Fruit fly (Drosophila melanogaster) whole organism, wandering third instar larva: Measurements from ENCODE around the gene CG32235.

Experiments
- Abd-B ChIP-seq: fragments of >200 bp; optimal IDR thresholded peaks from 2 replicates; lab custom pipeline; 2017; ENCODE audit warnings: missing biosample characterization, missing genetic modification characterization
- CG32264 ChIP-seq: fragments of 200-800 bp; sonication (Bioruptor generic); optimal IDR thresholded peaks from 2 replicates; lab custom pipeline; 2016; ENCODE audit warnings: missing biosample characterization, missing genetic modification characterization
- CG9705 ChIP-seq: fragments of 200-800 bp; sonication (Bioruptor generic); optimal IDR thresholded peaks from 2 replicates; lab custom pipeline; 2018; ENCODE audit warnings: missing biosample characterization, mild to moderate bottlenecking, missing genetic modification characterization
- CrebA ChIP-seq: fragments of 200-800 bp; sonication (Bioruptor generic); optimal IDR thresholded peaks from 2 replicates; lab custom pipeline; 2016; ENCODE audit warnings: missing biosample characterization, mild to moderate bottlenecking, missing genetic modification characterization, borderline replicate concordance
- Dfd ChIP-seq: fragments of >200 bp; optimal IDR thresholded peaks from 2 replicates; lab custom pipeline; 2017; ENCODE audit warnings: missing biosample characterization, missing genetic modification characterization
- Dif ChIP-seq: fragments of 200-275, 200-300 bp; sonication (Bioruptor generic); optimal IDR thresholded peaks from 2 replicates; lab custom pipeline; 2018; ENCODE audit warnings: missing biosample characterization, missing genetic modification characterization; ENCODE audit not compliant: partially characterized antibody
- GATAd ChIP-seq: sonication (Bioruptor generic); optimal IDR thresholded peaks from 2 replicates; lab custom pipeline; 2016; ENCODE audit warnings: missing biosample characterization, missing genetic modification characterization
- HLH106 ChIP-seq: fragments of 200-800 bp; optimal IDR thresholded peaks from 3 replicates; lab custom pipeline; 2019; ENCODE audit warnings: missing biosample characterization, mild to moderate bottlenecking, missing genetic modification characterization, moderate library complexity
- Hnf4 ChIP-seq: fragments of 200-800 bp; sonication (Bioruptor generic); optimal IDR thresholded peaks from 2 replicates; lab custom pipeline; 2016; ENCODE audit warnings: missing biosample characterization, mild to moderate bottlenecking, missing genetic modification characterization
- Hr78 ChIP-seq: fragments of >200 bp; optimal IDR thresholded peaks from 2 replicates; lab custom pipeline; 2017; ENCODE audit warnings: missing biosample characterization, missing genetic modification characterization
- Hr83 ChIP-seq: fragments of 200-300 bp; sonication (Bioruptor generic); optimal IDR thresholded peaks from 2 replicates; lab custom pipeline; 2016; ENCODE audit warnings: missing biosample characterization, mild to moderate bottlenecking, missing genetic modification characterization, moderate library complexity; ENCODE audit not compliant: poor library complexity, severe bottlenecking
- Jra ChIP-seq: sonication (Bioruptor generic); optimal IDR thresholded peaks from 2 replicates; lab custom pipeline; 2016; ENCODE audit warnings: missing biosample characterization, missing genetic modification characterization
- Mio ChIP-seq: sonication (Bioruptor generic); optimal IDR thresholded peaks from 2 replicates; lab custom pipeline; 2016; ENCODE audit warnings: missing biosample characterization, missing genetic modification characterization
- Myc ChIP-seq: fragments of >200 bp; optimal IDR thresholded peaks from 2 replicates; lab custom pipeline; 2017
- N ChIP-seq: fragments of >200 bp; optimal IDR thresholded peaks from 2 replicates; lab custom pipeline; 2018; ENCODE audit warnings: missing biosample characterization, missing external identifiers, missing genetic modification characterization
- OdsH ChIP-seq: fragments of 200-800 bp; sonication (Bioruptor generic); optimal IDR thresholded peaks from 2 replicates; lab custom pipeline; 2016; ENCODE audit warnings: missing biosample characterization, mild to moderate bottlenecking, missing genetic modification characterization
- Rel ChIP-seq, 2 experiments: fragments of 200-800 bp; sonication (Bioruptor generic) in 1 of 2; optimal IDR thresholded peaks; 2 replicates in 1 of 2; 3 replicates in 1 of 2; lab custom pipeline; 2016 to 2019; ENCODE audit warnings: mild to moderate bottlenecking in 2 of 2, missing biosample characterization in 2 of 2, missing genetic modification characterization in 2 of 2, moderate library complexity in 1 of 2
- Sp1 ChIP-seq: fragments of 200-800 bp; sonication (Bioruptor generic); optimal IDR thresholded peaks from 3 replicates; lab custom pipeline; 2019; ENCODE audit warnings: missing biosample characterization, mild to moderate bottlenecking, missing genetic modification characterization, moderate library complexity
- Vsx2 ChIP-seq: fragments of 200-300, 225-300 bp; sonication (Bioruptor generic); optimal IDR thresholded peaks from 2 replicates; lab custom pipeline; 2018; ENCODE audit warnings: missing biosample characterization, missing genetic modification characterization; ENCODE audit not compliant: partially characterized antibody
- br ChIP-seq: fragments of 200-800 bp; sonication (Bioruptor generic); optimal IDR thresholded peaks from 2 replicates; lab custom pipeline; 2016; ENCODE audit warnings: missing biosample characterization, missing genetic modification characterization
- brk ChIP-seq: fragments of 200-800 bp; sonication (Bioruptor generic); optimal IDR thresholded peaks from 2 replicates; lab custom pipeline; 2016; ENCODE audit warnings: missing biosample characterization, mild to moderate bottlenecking, missing genetic modification characterization
- dl ChIP-seq, 2 experiments: fragments of 175-275, 200-275 bp in 1 of 2; fragments of 200-275 bp in 1 of 2; sonication (Bioruptor generic); optimal IDR thresholded peaks; lab custom pipeline; 2018; ENCODE audit warnings: mild to moderate bottlenecking in 2 of 2, missing biosample characterization in 2 of 2, missing genetic modification characterization in 2 of 2, moderate library complexity in 2 of 2; ENCODE audit not compliant: partially characterized antibody in 2 of 2, insufficient read depth in 1 of 2
- dmrt93B ChIP-seq: fragments of 200-800 bp; sonication (Bioruptor generic); optimal IDR thresholded peaks from 2 replicates; lab custom pipeline; 2018; ENCODE audit warnings: missing biosample characterization, mild to moderate bottlenecking, missing genetic modification characterization
- dsf ChIP-seq: sonication (Bioruptor generic); optimal IDR thresholded peaks from 2 replicates; lab custom pipeline; 2016; ENCODE audit warnings: missing biosample characterization, missing genetic modification characterization, borderline replicate concordance
- ey ChIP-seq: fragments of 200-800 bp; sonication (Bioruptor generic); optimal IDR thresholded peaks from 2 replicates; lab custom pipeline; 2016; ENCODE audit warnings: missing biosample characterization, missing genetic modification characterization
- foxo ChIP-seq, 2 experiments: fragments of 200-800 bp; sonication (Bioruptor generic); optimal IDR thresholded peaks; 2 replicates in 1 of 2; 3 replicates in 1 of 2; lab custom pipeline; 2016 to 2017; ENCODE audit warnings: missing biosample characterization in 2 of 2, missing genetic modification characterization in 2 of 2
- fru ChIP-seq: fragments of 200-800 bp; sonication (Bioruptor generic); optimal IDR thresholded peaks from 3 replicates; lab custom pipeline; 2016; ENCODE audit warnings: missing biosample characterization, mild to moderate bottlenecking, missing genetic modification characterization
- h ChIP-seq: fragments of 200-800 bp; sonication (Bioruptor generic); optimal IDR thresholded peaks from 3 replicates; lab custom pipeline; 2016; ENCODE audit warnings: missing biosample characterization, mild to moderate bottlenecking, missing genetic modification characterization
- jim ChIP-seq: fragments of 175-275, 200-325 bp; sonication (Bioruptor generic); optimal IDR thresholded peaks from 2 replicates; lab custom pipeline; 2016; ENCODE audit warnings: missing biosample characterization, mild to moderate bottlenecking, missing genetic modification characterization
- lola ChIP-seq: fragments of >200 bp; optimal IDR thresholded peaks from 2 replicates; lab custom pipeline; 2017; ENCODE audit warnings: missing biosample characterization, missing genetic modification characterization
- pan ChIP-seq: fragments of >200 bp; optimal IDR thresholded peaks from 2 replicates; lab custom pipeline; 2017
- psq ChIP-seq: fragments of 200-800 bp; sonication (Bioruptor generic); optimal IDR thresholded peaks from 3 replicates; lab custom pipeline; 2017; ENCODE audit warnings: missing biosample characterization, mild to moderate bottlenecking, missing genetic modification characterization, moderate library complexity
- rgr ChIP-seq: fragments of 200-800 bp; sonication (Bioruptor generic); optimal IDR thresholded peaks from 3 replicates; lab custom pipeline; 2016; ENCODE audit warnings: missing biosample characterization, mild to moderate bottlenecking, missing genetic modification characterization
- sage ChIP-seq: fragments of 200-800 bp; sonication (Bioruptor generic); optimal IDR thresholded peaks from 2 replicates; lab custom pipeline; 2016; ENCODE audit warnings: missing biosample characterization, mild to moderate bottlenecking, missing genetic modification characterization
- sv ChIP-seq: fragments of 200-800 bp; sonication (Bioruptor generic); optimal IDR thresholded peaks from 3 replicates; lab custom pipeline; 2016; ENCODE audit warnings: missing biosample characterization, missing genetic modification characterization
- tai ChIP-seq: sonication (Bioruptor generic); optimal IDR thresholded peaks from 2 replicates; lab custom pipeline; 2016; ENCODE audit warnings: missing biosample characterization, missing genetic modification characterization
- usp ChIP-seq: fragments of >200 bp; optimal IDR thresholded peaks from 2 replicates; lab custom pipeline; 2017; ENCODE audit warnings: missing biosample characterization, missing genetic modification characterization
- woc ChIP-seq: sonication (Bioruptor generic); optimal IDR thresholded peaks from 2 replicates; lab custom pipeline; 2016; ENCODE audit warnings: missing biosample characterization, mild to moderate bottlenecking, missing genetic modification characterization

The CG32235 gene

DNA sequence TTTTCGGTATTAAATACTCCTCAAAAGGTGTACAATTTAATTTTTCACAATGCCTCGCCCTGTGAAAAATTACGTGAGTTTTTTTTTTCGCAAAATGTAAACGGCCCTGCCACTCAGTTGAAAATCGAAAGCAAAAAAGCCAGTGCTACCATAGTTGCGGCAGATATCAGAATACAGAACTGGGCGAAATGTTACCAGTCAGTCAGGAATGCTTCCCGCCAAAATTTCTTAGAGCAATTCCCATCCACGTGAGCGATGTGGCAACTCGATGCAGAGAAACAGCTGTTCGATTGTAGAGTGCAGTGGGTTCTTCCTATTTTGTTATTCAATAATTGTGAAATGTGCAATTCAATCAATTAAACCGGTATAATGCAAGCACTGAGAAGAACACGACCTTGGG lies 34.7 kb downstream of the CG32235 start, which contains the start of the genes Dhc64C and LeuRS-m:
Gene Dhc64C (minus strand): TSS at position 104 of the 400 bp plus-strand sequence.
Gene LeuRS-m (plus strand): TSS at position 270 of the 400 bp plus-strand sequence.
- TF ChIP-seq Dfd (GFP tag; lab: Kevin White, UChicago) (no peak), sv (GFP tag; lab: Kevin White, UChicago) (no peak), Rel (GFP tag; optimal IDR thresholded peaks at IDR 0.05; lab: Kevin White, UChicago) (no peak), Rel (tag; optimal IDR thresholded peaks at IDR 0.05; lab: Kevin White, UChicago) (peak; percentile 74), CG9705 (GFP tag; lab: Kevin White, UChicago) (peak; percentile 5), woc (GFP tag; lab: Kevin White, UChicago) (no peak), sage (no peak), Vsx2 (GFP tag; lab: Kevin White, UChicago) (no peak), Hr78 (no peak), h (GFP tag; lab: Kevin White, UChicago) (peak; percentile 57), Hnf4 (no peak), dl (GFP tag; optimal IDR thresholded peaks at IDR 0.05; lab: Kevin White, UChicago; ENCODE audit: insufficient read depth in 1 of 2, partially characterized antibody in 2 of 2) (no peak), Mio (GFP tag; lab: Kevin White, UChicago) (no peak), ey (GFP tag; lab: Kevin White, UChicago) (peak; percentile 46), psq (GFP tag; lab: Kevin White, UChicago) (no peak), br (peak; percentile 42), HLH106 (tag; lab: Kevin White, UChicago) (peak; percentile 39), Dif (GFP tag; lab: Kevin White, UChicago) (no peak), pan (lab: Kevin White, UChicago) (no peak), dmrt93B (GFP tag; lab: Kevin White, UChicago) (no peak), jim (GFP tag; lab: Kevin White, UChicago) (peak; percentile 19), Myc (lab: Kevin White, UChicago) (no peak), CG32264 (GFP tag; lab: Kevin White, UChicago) (no peak), GATAd (GFP tag; lab: Kevin White, UChicago) (peak; percentile 8), foxo (GFP tag; optimal IDR thresholded peaks at IDR 0.05; lab: Kevin White, UChicago) (peak in 1 of 2 experiments; percentile 54), Sp1 (peak; percentile 20), Abd-B (no peak), OdsH (GFP tag; lab: Kevin White, UChicago) (no peak), CrebA (GFP tag; lab: Kevin White, UChicago) (no peak), Hr83 (peak; percentile 49), brk (GFP tag; lab: Kevin White, UChicago) (no peak), fru (GFP tag; lab: Kevin White, UChicago) (no peak), usp (GFP tag; lab: Kevin White, UChicago) (no peak), N (no peak), Jra (GFP tag; lab: Kevin White, UChicago) (no peak), rgr (GFP tag; lab: Kevin White, UChicago) (peak; percentile 52), lola (no peak), tai (GFP tag; lab: Kevin White, UChicago) (no peak), dsf (GFP tag; lab: Kevin White, UChicago) (no peak)

DNA sequence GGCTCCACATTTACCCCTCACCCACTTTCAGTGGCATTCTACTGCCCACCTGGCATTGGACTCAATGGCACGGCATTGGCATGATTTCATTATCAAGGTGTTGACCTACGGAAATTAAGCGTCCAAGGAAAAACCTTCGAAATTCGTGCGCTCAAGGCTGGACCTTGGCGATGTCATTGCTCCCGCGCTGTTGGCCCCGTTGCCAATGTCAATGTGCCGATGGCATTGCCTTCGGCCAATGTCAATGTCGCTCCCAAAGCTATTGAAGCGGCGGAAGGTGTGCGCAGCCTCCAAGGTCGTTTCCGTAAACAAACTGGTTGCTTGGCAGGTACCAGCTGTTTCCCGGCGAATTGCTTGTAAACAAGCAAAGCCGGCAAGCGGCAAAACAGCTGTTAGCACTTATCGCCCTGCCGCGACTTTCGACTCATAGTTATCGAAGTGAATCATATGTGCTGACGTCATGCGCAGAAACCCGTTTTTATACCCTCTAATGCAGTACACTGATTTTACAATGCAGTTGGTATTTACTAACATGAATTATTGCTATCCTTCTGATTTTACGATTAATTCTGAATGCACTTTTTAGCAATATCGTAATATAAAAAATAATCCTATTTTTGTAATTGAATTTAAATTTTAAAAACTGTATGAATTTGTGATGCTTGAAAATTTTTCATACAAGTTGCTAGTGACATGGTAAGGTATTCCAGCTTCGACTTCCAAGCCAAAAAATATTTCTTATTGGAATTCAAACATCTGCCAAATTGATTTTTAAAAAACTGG lies 35.7 kb downstream of the CG32235 start:
- TF ChIP-seq GATAd (GFP tag; lab: Kevin White, UChicago) (no peak), sv (GFP tag; lab: Kevin White, UChicago) (peak; percentile 96), Hr78 (no peak), rgr (GFP tag; lab: Kevin White, UChicago) (peak; percentile 93), h (GFP tag; lab: Kevin White, UChicago) (peak; percentile 94), lola (no peak), Sp1 (peak; percentile 89), N (no peak), CG32264 (GFP tag; lab: Kevin White, UChicago) (peak; percentile 82), foxo (GFP tag; optimal IDR thresholded peaks at IDR 0.05; lab: Kevin White, UChicago) (peak; percentile 71 to 95), sage (peak; percentile 94), dl (GFP tag; optimal IDR thresholded peaks at IDR 0.05; lab: Kevin White, UChicago; ENCODE audit: insufficient read depth in 1 of 2, partially characterized antibody in 2 of 2) (no peak), dmrt93B (GFP tag; lab: Kevin White, UChicago) (no peak), Dfd (GFP tag; lab: Kevin White, UChicago) (no peak), psq (GFP tag; lab: Kevin White, UChicago) (peak; percentile 86), Abd-B (no peak), brk (GFP tag; lab: Kevin White, UChicago) (no peak), Vsx2 (GFP tag; lab: Kevin White, UChicago) (no peak), jim (GFP tag; lab: Kevin White, UChicago) (no peak), woc (GFP tag; lab: Kevin White, UChicago) (peak; percentile 95), usp (GFP tag; lab: Kevin White, UChicago) (no peak), tai (GFP tag; lab: Kevin White, UChicago) (no peak), Mio (GFP tag; lab: Kevin White, UChicago) (no peak), br (peak; percentile 91), Hr83 (no peak), CG9705 (GFP tag; lab: Kevin White, UChicago) (peak; percentile 56), Dif (GFP tag; lab: Kevin White, UChicago) (no peak), Jra (GFP tag; lab: Kevin White, UChicago) (peak; percentile 59), dsf (GFP tag; lab: Kevin White, UChicago) (no peak), Hnf4 (no peak), Rel (GFP tag; optimal IDR thresholded peaks at IDR 0.05; lab: Kevin White, UChicago) (peak; percentile 53), Rel (tag; optimal IDR thresholded peaks at IDR 0.05; lab: Kevin White, UChicago) (peak; percentile 30), HLH106 (tag; lab: Kevin White, UChicago) (peak; percentile 89), ey (GFP tag; lab: Kevin White, UChicago) (peak; percentile 92), OdsH (GFP tag; lab: Kevin White, UChicago) (peak; percentile 95), fru (GFP tag; lab: Kevin White, UChicago) (peak; percentile 92), Myc (lab: Kevin White, UChicago) (no peak), CrebA (GFP tag; lab: Kevin White, UChicago) (no peak), pan (lab: Kevin White, UChicago) (no peak)
